Worm (Caenorhabditis elegans): ENCODE measurements around the gene cgt-3.

Gene cgt-3

ce11 chrII:5884252-5884651 lies 26.9 kb upstream of the cgt-3 start, which contains the start of gene rfip-1:
TSS of gene rfip-1 (plus strand) at chrII:5884552.
- TF ChIP-seq pha-4 (tag; optimal IDR thresholded peaks at IDR 0.05): no peak
- TF ChIP-seq cnd-1 (tag; optimal IDR thresholded peaks at IDR 0.05): no peak
- no peak for TF ChIP-seq ham-2 (GFP tag; optimal IDR thresholded peaks at IDR 0.05)
- no peak for TF ChIP-seq ztf-11 (tag; optimal IDR thresholded peaks at IDR 0.05)
- TF ChIP-seq elt-3 (tag; optimal IDR thresholded peaks at IDR 0.05): no peak
- no peak for TF ChIP-seq bed-3 (GFP tag; optimal IDR thresholded peaks at IDR 0.05)
- TF ChIP-seq ceh-83 (GFP tag; optimal IDR thresholded peaks at IDR 0.05): no peak
- TF ChIP-seq nhr-28 (tag; optimal IDR thresholded peaks at IDR 0.05): no peak
- no peak for TF ChIP-seq hlh-1 (tag; optimal IDR thresholded peaks at IDR 0.05)
- TF ChIP-seq mab-5 (tag; optimal IDR thresholded peaks at IDR 0.05): no peak
- no peak for TF ChIP-seq flh-1 (GFP tag; optimal IDR thresholded peaks at IDR 0.05)
- no peak for TF ChIP-seq tbx-8 (GFP tag; optimal IDR thresholded peaks at IDR 0.05)
- no peak for TF ChIP-seq M03D4.4 (tag; optimal IDR thresholded peaks at IDR 0.05)
- TF ChIP-seq mep-1 (tag; optimal IDR thresholded peaks at IDR 0.05): no peak
- TF ChIP-seq ceh-39 (tag; optimal IDR thresholded peaks at IDR 0.05): no peak
- TF ChIP-seq lin-13 (tag; optimal IDR thresholded peaks at IDR 0.05): no peak
- TF ChIP-seq zip-8 (tag; optimal IDR thresholded peaks at IDR 0.05): no peak
- no peak for TF ChIP-seq mls-2 (tag; optimal IDR thresholded peaks at IDR 0.05)
- TF ChIP-seq drap-1 (GFP tag; optimal IDR thresholded peaks at IDR 0.05): no peak
- no peak for TF ChIP-seq unc-120 (tag; optimal IDR thresholded peaks at IDR 0.05; ENCODE audit: poor library complexity, severe bottlenecking)

- TF ChIP-seq elt-1 (tag; optimal IDR thresholded peaks at IDR 0.05; ENCODE audit: borderline replicate concordance, insufficient read depth) (no peak), nhr-237 (tag; optimal IDR thresholded peaks at IDR 0.05) (peak; percentile 30)
These were observed 25.0 kb upstream of the cgt-3 start for ce11 chrII:5885966-5886621.

- TF ChIP-seq sptf-1 (tag; optimal IDR thresholded peaks at IDR 0.05) (no peak), unc-62 (GFP tag; optimal IDR thresholded peaks at IDR 0.05) (no peak), ceh-43 (GFP tag; optimal IDR thresholded peaks at IDR 0.05) (no peak), drap-1 (GFP tag; optimal IDR thresholded peaks at IDR 0.05) (no peak), flh-1 (GFP tag; optimal IDR thresholded peaks at IDR 0.05) (no peak), blmp-1 (tag; optimal IDR thresholded peaks at IDR 0.05) (no peak), nhr-76 (tag; optimal IDR thresholded peaks at IDR 0.05) (no peak), ceh-83 (GFP tag; optimal IDR thresholded peaks at IDR 0.05) (no peak), ceh-39 (tag; optimal IDR thresholded peaks at IDR 0.05) (no peak), mep-1 (tag; optimal IDR thresholded peaks at IDR 0.05) (no peak), elt-1 (tag; optimal IDR thresholded peaks at IDR 0.05; ENCODE audit: borderline replicate concordance, insufficient read depth) (no peak), hlh-1 (tag; optimal IDR thresholded peaks at IDR 0.05) (no peak), nhr-2 (tag; optimal IDR thresholded peaks at IDR 0.05) (no peak), lin-13 (tag; optimal IDR thresholded peaks at IDR 0.05) (no peak), cnd-1 (tag; optimal IDR thresholded peaks at IDR 0.05) (no peak), elt-3 (tag; optimal IDR thresholded peaks at IDR 0.05) (no peak), lsy-2 (tag; optimal IDR thresholded peaks at IDR 0.05) (no peak), unc-120 (tag; optimal IDR thresholded peaks at IDR 0.05; ENCODE audit: poor library complexity, severe bottlenecking) (no peak), sem-2 (GFP tag; optimal IDR thresholded peaks at IDR 0.05) (no peak), M03D4.4 (tag; optimal IDR thresholded peaks at IDR 0.05) (no peak)
These were observed 21.5 kb upstream of the cgt-3 start for ce11 chrII:5889417-5890139.

ce11 chrII:5892813-5893212 lies 18.3 kb upstream of the cgt-3 start:
- TF ChIP-seq blmp-1 (tag; optimal IDR thresholded peaks at IDR 0.05): no peak
- no peak for TF ChIP-seq nhr-2 (tag; optimal IDR thresholded peaks at IDR 0.05)
- no peak for TF ChIP-seq lsy-2 (tag; optimal IDR thresholded peaks at IDR 0.05)
- no peak for TF ChIP-seq flh-1 (GFP tag; optimal IDR thresholded peaks at IDR 0.05)

ce11 chrII:5895870-5896269 lies 15.3 kb upstream of the cgt-3 start, which contains the start of gene F59G1.4:
TSS of gene F59G1.4 (plus strand) at chrII:5896170.
- TF ChIP-seq mep-1 (tag; optimal IDR thresholded peaks at IDR 0.05): no peak
- TF ChIP-seq lin-32 (GFP tag; optimal IDR thresholded peaks at IDR 0.05): no peak
- no peak for TF ChIP-seq elt-3 (tag; optimal IDR thresholded peaks at IDR 0.05)
- TF ChIP-seq ces-1 (GFP tag; optimal IDR thresholded peaks at IDR 0.05): no peak
- TF ChIP-seq M03D4.4 (tag; optimal IDR thresholded peaks at IDR 0.05): no peak
- no peak for TF ChIP-seq zip-8 (tag; optimal IDR thresholded peaks at IDR 0.05)
- no peak for TF ChIP-seq cnd-1 (tag; optimal IDR thresholded peaks at IDR 0.05)
- TF ChIP-seq unc-62 (GFP tag; optimal IDR thresholded peaks at IDR 0.05): no peak
- no peak for TF ChIP-seq unc-120 (tag; optimal IDR thresholded peaks at IDR 0.05; ENCODE audit: poor library complexity, severe bottlenecking)
- no peak for TF ChIP-seq tbx-8 (GFP tag; optimal IDR thresholded peaks at IDR 0.05)
- no peak for TF ChIP-seq flh-1 (GFP tag; optimal IDR thresholded peaks at IDR 0.05)
- TF ChIP-seq nhr-2 (tag; optimal IDR thresholded peaks at IDR 0.05): no peak
- TF ChIP-seq nhr-76 (tag; optimal IDR thresholded peaks at IDR 0.05): no peak
- no peak for TF ChIP-seq ztf-11 (tag; optimal IDR thresholded peaks at IDR 0.05)
- no peak for TF ChIP-seq nhr-237 (tag; optimal IDR thresholded peaks at IDR 0.05)
- no peak for TF ChIP-seq bed-3 (GFP tag; optimal IDR thresholded peaks at IDR 0.05)
- TF ChIP-seq sem-2 (GFP tag; optimal IDR thresholded peaks at IDR 0.05): no peak
- no peak for TF ChIP-seq ham-2 (GFP tag; optimal IDR thresholded peaks at IDR 0.05)

Data from whole organism, mixed stage, embryonic.